Fruit fly (Drosophila melanogaster) whole organism, embryonic: ENCODE measurements around the gene Mct1.
A peak's percentile ranks its signal among the peaks of the same experiment; 100 is the strongest.

Experiments used
- B-H1 ChIP-seq: fragments of 200-800 bp; sonication (Bioruptor generic); IDR thresholded peaks from 3 replicates; pipeline ENCODE4 v1.3.6; 2022; ENCODE audit warnings: missing biosample characterization, missing genetic modification characterization
- Bdp1 ChIP-seq: fragments of 200-800 bp; sonication (Bioruptor generic); optimal IDR thresholded peaks from 3 replicates; lab custom pipeline; 2016; ENCODE audit warnings: missing biosample characterization, missing genetic modification characterization
- CG10321 ChIP-seq: fragments of 200-800 bp; sonication (Bioruptor generic); IDR thresholded peaks from 2 replicates; pipeline ENCODE4 v1.3.6; 2022; ENCODE audit warnings: missing biosample characterization, missing genetic modification characterization
- CG11560 ChIP-seq: fragments of 200-800 bp; sonication (Bioruptor generic); IDR thresholded peaks from 3 replicates; pipeline ENCODE4 v1.3.6; 2022; ENCODE audit warnings: missing biosample characterization, missing genetic modification characterization
- CG12769 ChIP-seq: fragments of 200-800 bp; sonication (Bioruptor generic); optimal IDR thresholded peaks from 2 replicates; lab custom pipeline; 2019; ENCODE audit warnings: missing biosample characterization, mild to moderate bottlenecking, missing genetic modification characterization, moderate library complexity
- CG14860 ChIP-seq: fragments of 200-800 bp; sonication (Bioruptor generic); IDR thresholded peaks from 3 replicates; pipeline ENCODE4 v1.3.6; 2022; ENCODE audit warnings: missing biosample characterization, missing genetic modification characterization; ENCODE audit not compliant: partially characterized antibody
- CG15696 ChIP-seq: fragments of 200-800 bp; sonication (Bioruptor generic); optimal IDR thresholded peaks from 2 replicates; lab custom pipeline; 2019; ENCODE audit warnings: missing biosample characterization, mild to moderate bottlenecking, missing genetic modification characterization, moderate library complexity
- CG16815 ChIP-seq: fragments of 200-800 bp; sonication (Bioruptor generic); optimal IDR thresholded peaks from 3 replicates; lab custom pipeline; 2017; ENCODE audit warnings: missing biosample characterization, mild to moderate bottlenecking, missing genetic modification characterization
- CG17359 ChIP-seq: fragments of 200-800 bp; sonication (Bioruptor generic); optimal IDR thresholded peaks from 3 replicates; lab custom pipeline; 2018; ENCODE audit warnings: missing biosample characterization, mild to moderate bottlenecking, missing genetic modification characterization, moderate library complexity
- CG1832 ChIP-seq: fragments of 200-800 bp; sonication (Bioruptor generic); optimal IDR thresholded peaks from 2 replicates; lab custom pipeline; 2017; ENCODE audit warnings: missing biosample characterization, mild to moderate bottlenecking, missing genetic modification characterization, inconsistent platforms
- CG18599 ChIP-seq: fragments of 200-800 bp; sonication (Bioruptor generic); optimal IDR thresholded peaks from 3 replicates; lab custom pipeline; 2017; ENCODE audit warnings: missing biosample characterization, missing genetic modification characterization, mild to moderate bottlenecking, moderate library complexity, missing genetic modification reagents
- CG18619 ChIP-seq: fragments of 200-800 bp; sonication (Bioruptor generic); optimal IDR thresholded peaks from 3 replicates; lab custom pipeline; 2017; ENCODE audit warnings: missing biosample characterization, mild to moderate bottlenecking, missing genetic modification characterization
- CG18764 ChIP-seq: fragments of 200-800 bp; sonication (Bioruptor generic); optimal IDR thresholded peaks from 3 replicates; lab custom pipeline; 2016; ENCODE audit warnings: missing biosample characterization, missing genetic modification characterization
- CG2889 ChIP-seq: fragments of 200-800 bp; sonication (Bioruptor generic); IDR thresholded peaks from 3 replicates; pipeline ENCODE4 v1.3.6; 2022; ENCODE audit warnings: missing biosample characterization, missing genetic modification characterization
- CG30403 ChIP-seq: fragments of 200-800 bp; sonication (Bioruptor generic); optimal IDR thresholded peaks from 3 replicates; lab custom pipeline; 2016; ENCODE audit warnings: missing biosample characterization, missing genetic modification characterization
- CG3065 ChIP-seq: fragments of 200-800 bp; sonication (Bioruptor generic); optimal IDR thresholded peaks from 2 replicates; lab custom pipeline; 2016; ENCODE audit warnings: missing biosample characterization, missing genetic modification characterization
- CG34224 ChIP-seq: fragments of 200-800 bp; sonication (Bioruptor generic); IDR thresholded peaks from 3 replicates; pipeline ENCODE4 v1.3.6; 2022; ENCODE audit warnings: missing biosample characterization, missing genetic modification characterization; ENCODE audit not compliant: partially characterized antibody
- CG4328 ChIP-seq: fragments of 200-800 bp; sonication (Bioruptor generic); optimal IDR thresholded peaks from 3 replicates; lab custom pipeline; 2017; ENCODE audit warnings: missing biosample characterization, missing genetic modification reagents, missing genetic modification characterization
- CG4424 ChIP-seq: fragments of 200-800 bp; sonication (Bioruptor generic); optimal IDR thresholded peaks from 3 replicates; lab custom pipeline; 2016; ENCODE audit warnings: missing biosample characterization, missing genetic modification characterization
- CG5953 ChIP-seq: fragments of 200-800 bp; sonication (Bioruptor generic); IDR thresholded peaks from 2 replicates; pipeline ENCODE4 v1.3.6; 2022; ENCODE audit warnings: missing biosample characterization, missing genetic modification characterization
- CG6272 ChIP-seq: fragments of 200-800 bp; sonication (Bioruptor generic); IDR thresholded peaks from 2 replicates; pipeline ENCODE4 v1.3.6; 2022; ENCODE audit warnings: missing biosample characterization, missing genetic modification characterization
- CG6854 ChIP-seq: fragments of 200-800 bp; sonication (Bioruptor generic); optimal IDR thresholded peaks from 3 replicates; lab custom pipeline; 2017; ENCODE audit warnings: missing biosample characterization, mild to moderate bottlenecking, missing genetic modification characterization
- CG8281 ChIP-seq: fragments of 200-800 bp; sonication (Bioruptor generic); optimal IDR thresholded peaks from 2 replicates; lab custom pipeline; 2018; ENCODE audit warnings: missing biosample characterization, mild to moderate bottlenecking, missing genetic modification characterization, moderate library complexity
- CG8290 ChIP-seq, 3 experiments: fragments of 200-800 bp; sonication (Bioruptor generic); optimal IDR thresholded peaks; 2 replicates each; lab custom pipeline; 2016 to 2019; ENCODE audit warnings: missing biosample characterization in 3 of 3, missing genetic modification characterization in 3 of 3, mild to moderate bottlenecking in 2 of 3, moderate library complexity in 1 of 3
- CG9215 ChIP-seq: fragments of 200-800 bp; sonication (Bioruptor generic); IDR thresholded peaks from 2 replicates; pipeline ENCODE4 v1.3.6; 2022; ENCODE audit warnings: missing biosample characterization, missing genetic modification characterization
- CG9876 ChIP-seq: fragments of 200-800 bp; sonication (Bioruptor generic); optimal IDR thresholded peaks from 2 replicates; lab custom pipeline; 2016; ENCODE audit warnings: missing biosample characterization, missing genetic modification characterization
- Camta ChIP-seq: fragments of 200-800 bp; sonication (Bioruptor generic); optimal IDR thresholded peaks from 2 replicates; lab custom pipeline; 2016; ENCODE audit warnings: missing biosample characterization, missing genetic modification characterization
- Dek ChIP-seq: fragments of 200-800 bp; sonication (Bioruptor generic); optimal IDR thresholded peaks from 3 replicates; lab custom pipeline; 2019; ENCODE audit warnings: missing biosample characterization, mild to moderate bottlenecking, missing genetic modification characterization, moderate library complexity
- Dref ChIP-seq: fragments of 200-800 bp; sonication (Bioruptor generic); IDR thresholded peaks from 2 replicates; pipeline ENCODE4 v1.3.6; 2022; ENCODE audit warnings: missing biosample characterization, missing genetic modification characterization
- ERR ChIP-seq: fragments of 200-800 bp; sonication (Bioruptor generic); optimal IDR thresholded peaks from 2 replicates; lab custom pipeline; 2016; ENCODE audit warnings: missing biosample characterization, missing genetic modification characterization
- Hmx ChIP-seq: fragments of 200-800 bp; sonication (Bioruptor generic); optimal IDR thresholded peaks from 2 replicates; lab custom pipeline; 2016; ENCODE audit warnings: missing biosample characterization, missing genetic modification characterization
- Hr3 ChIP-seq: fragments of 200-800 bp; sonication (Bioruptor generic); optimal IDR thresholded peaks from 3 replicates; lab custom pipeline; 2016; ENCODE audit warnings: missing biosample characterization, missing genetic modification characterization
- MTF-1 ChIP-seq: fragments of 200-800 bp; sonication (Bioruptor generic); optimal IDR thresholded peaks from 2 replicates; lab custom pipeline; 2018; ENCODE audit warnings: missing biosample characterization, mild to moderate bottlenecking, missing genetic modification characterization, borderline replicate concordance
- Myb ChIP-seq: fragments of 200-800 bp; sonication (Bioruptor generic); optimal IDR thresholded peaks from 2 replicates; lab custom pipeline; 2016; ENCODE audit warnings: missing biosample characterization, missing genetic modification characterization
- Pdp1 ChIP-seq, 2 experiments: fragments of 200-800 bp; sonication (Bioruptor generic); optimal IDR thresholded peaks; 3 replicates each; lab custom pipeline; 2016; ENCODE audit warnings: missing biosample characterization in 2 of 2, missing genetic modification characterization in 2 of 2, mild to moderate bottlenecking in 1 of 2, moderate library complexity in 1 of 2
- Rfx ChIP-seq: fragments of 200-800 bp; sonication (Bioruptor generic); IDR thresholded peaks from 2 replicates; pipeline ENCODE4 v1.3.6; 2022; ENCODE audit warnings: missing biosample characterization, missing genetic modification characterization
- Sin3A ChIP-seq: fragments of >200 bp; optimal IDR thresholded peaks from 2 replicates; lab custom pipeline; 2018
- Tbp ChIP-seq: fragments of >200 bp; optimal IDR thresholded peaks from 2 replicates; lab custom pipeline; 2018; ENCODE audit warnings: missing biosample characterization, missing genetic modification characterization
- crol ChIP-seq: fragments of 200-800 bp; sonication (Bioruptor generic); IDR thresholded peaks from 2 replicates; pipeline ENCODE4 v1.3.6; 2022; ENCODE audit warnings: missing biosample characterization, missing genetic modification characterization
- h ChIP-seq: fragments of >200 bp; optimal IDR thresholded peaks from 2 replicates; lab custom pipeline; 2017
- hb ChIP-seq: fragments of 200-800 bp; sonication (Bioruptor generic); IDR thresholded peaks from 3 replicates; pipeline ENCODE4 v1.3.6; 2022; ENCODE audit warnings: missing biosample characterization, missing genetic modification characterization; ENCODE audit not compliant: partially characterized antibody
- lola ChIP-seq, 3 experiments: fragments of >200 bp in 2 of 3; fragments of 200-800 bp in 1 of 3; sonication (Bioruptor generic) in 1 of 3; optimal IDR thresholded peaks; 2 replicates each; lab custom pipeline; 2017 to 2019; ENCODE audit warnings: missing biosample characterization in 3 of 3, missing genetic modification characterization in 3 of 3, mild to moderate bottlenecking in 1 of 3, moderate library complexity in 1 of 3
- mld ChIP-seq: fragments of 200-800 bp; sonication (Bioruptor generic); IDR thresholded peaks from 3 replicates; pipeline ENCODE4 v1.3.6; 2022; ENCODE audit warnings: missing biosample characterization, missing genetic modification characterization; ENCODE audit not compliant: partially characterized antibody
- onecut ChIP-seq: fragments of 200-800 bp; sonication (Bioruptor generic); IDR thresholded peaks from 2 replicates; pipeline ENCODE4 v1.3.6; 2022; ENCODE audit warnings: missing biosample characterization, missing genetic modification characterization
- repo ChIP-seq: fragments of 200-800 bp; sonication (Bioruptor generic); optimal IDR thresholded peaks from 2 replicates; lab custom pipeline; 2016; ENCODE audit warnings: missing biosample characterization, missing genetic modification characterization
- stc ChIP-seq: fragments of 200-800 bp; sonication (Bioruptor generic); IDR thresholded peaks from 2 replicates; pipeline ENCODE4 v1.3.6; 2022; ENCODE audit warnings: missing biosample characterization, missing genetic modification characterization
- tap ChIP-seq: fragments of 200-800 bp; optimal IDR thresholded peaks from 3 replicates; lab custom pipeline; 2019; ENCODE audit warnings: missing biosample characterization, mild to moderate bottlenecking, missing genetic modification characterization, moderate library complexity
- tio ChIP-seq: fragments of 200-800 bp; sonication (Bioruptor generic); optimal IDR thresholded peaks from 2 replicates; lab custom pipeline; 2017; ENCODE audit warnings: missing biosample characterization, missing genetic modification characterization, inconsistent platforms
- tup ChIP-seq: fragments of 200-800 bp; sonication (Bioruptor generic); optimal IDR thresholded peaks from 2 replicates; lab custom pipeline; 2016; ENCODE audit warnings: missing biosample characterization, mild to moderate bottlenecking, missing genetic modification characterization, moderate library complexity
- tx ChIP-seq: fragments of 200-800 bp; sonication (Bioruptor generic); optimal IDR thresholded peaks from 2 replicates; lab custom pipeline; 2016; ENCODE audit warnings: missing biosample characterization, missing genetic modification characterization
- wdn ChIP-seq: fragments of 200-800 bp; sonication (Bioruptor generic); IDR thresholded peaks from 2 replicates; pipeline ENCODE4 v1.3.6; 2022; ENCODE audit warnings: missing biosample characterization, missing genetic modification characterization
- zf30C ChIP-seq: fragments of 200-800 bp; sonication (Bioruptor generic); optimal IDR thresholded peaks from 3 replicates; lab custom pipeline; 2018; ENCODE audit warnings: missing biosample characterization, mild to moderate bottlenecking, missing genetic modification characterization

Gene Mct1

dm6 chrX:2249763-2250162 is 60.8 kb downstream of the Mct1 start, which contains the start of gene crn (continued):
- TF ChIP-seq lola (GFP tag; optimal IDR thresholded peaks at IDR 0.05; lab: Kevin White, UChicago) = no peak
- TF ChIP-seq CG4328 (GFP tag; lab: Kevin White, UChicago) = no peak
- no peak for TF ChIP-seq tup
- no peak for TF ChIP-seq Rfx (GFP tag; lab: Robert Waterston, UW)
- TF ChIP-seq CG9876 (GFP tag; lab: Kevin White, UChicago) = no peak
- TF ChIP-seq tx (GFP tag; lab: Kevin White, UChicago) = no peak
- no peak for TF ChIP-seq Dek (tag; lab: Kevin White, UChicago)
- TF ChIP-seq CG18619 (GFP tag; lab: Kevin White, UChicago) = no peak
- TF ChIP-seq CG14860 (GFP tag; lab: Robert Waterston, UW) = peak; percentile 73
- TF ChIP-seq CG6854 (GFP tag; lab: Kevin White, UChicago) = no peak
- TF ChIP-seq hb (GFP tag; lab: Robert Waterston, UW) = peak; percentile 79; the same call in 2 of the 3 replicates
- no peak for TF ChIP-seq crol (GFP tag; lab: Robert Waterston, UW)
- no peak for TF ChIP-seq CG5953 (GFP tag; lab: Robert Waterston, UW)
- TF ChIP-seq CG15696 (tag; lab: Kevin White, UChicago) = no peak
- no peak for TF ChIP-seq CG17359 (tag; lab: Kevin White, UChicago)
- no peak for TF ChIP-seq h (lab: Kevin White, UChicago)
- TF ChIP-seq Hmx = no peak
- TF ChIP-seq CG18764 (GFP tag; lab: Kevin White, UChicago) = no peak
- TF ChIP-seq onecut (GFP tag; lab: Robert Waterston, UW) = no peak
- no peak for TF ChIP-seq Camta (GFP tag; lab: Kevin White, UChicago)
- TF ChIP-seq B-H1 (GFP tag; lab: Robert Waterston, UW) = no peak
- TF ChIP-seq zf30C (GFP tag; lab: Kevin White, UChicago) = no peak
- TF ChIP-seq CG34224 (GFP tag; lab: Robert Waterston, UW) = peak; percentile 77
- TF ChIP-seq tap (tag; lab: Kevin White, UChicago) = no peak
- no peak for TF ChIP-seq CG10321 (GFP tag; lab: Robert Waterston, UW)
- no peak for TF ChIP-seq CG12769 (tag; lab: Kevin White, UChicago)
- peak; percentile 55; the same call in 2 of the 3 replicates for TF ChIP-seq mld
- TF ChIP-seq MTF-1 (GFP tag; lab: Kevin White, UChicago) = no peak
- TF ChIP-seq Sin3A (lab: Kevin White, UChicago) = no peak
- no peak for TF ChIP-seq CG11560 (tag; lab: Robert Waterston, UW)
- TF ChIP-seq Dref (GFP tag; lab: Robert Waterston, UW) = peak; percentile 75
- no peak for TF ChIP-seq wdn (GFP tag; lab: Robert Waterston, UW)
- no peak for TF ChIP-seq Bdp1 (GFP tag; lab: Kevin White, UChicago)
- no peak for TF ChIP-seq CG1832 (GFP tag; lab: Kevin White, UChicago)
- TF ChIP-seq stc (GFP tag; lab: Robert Waterston, UW) = no peak
- no peak for TF ChIP-seq CG6272 (GFP tag; lab: Robert Waterston, UW)
- TF ChIP-seq CG18599 (GFP tag; lab: Kevin White, UChicago) = no peak
- TF ChIP-seq CG3065 (GFP tag; lab: Kevin White, UChicago) = no peak
- no peak for TF ChIP-seq ERR
- TF ChIP-seq CG30403 (GFP tag; lab: Kevin White, UChicago) = no peak
- no peak for TF ChIP-seq Tbp
- TF ChIP-seq CG2889 (GFP tag; lab: Robert Waterston, UW) = no peak
- no peak for TF ChIP-seq CG4424 (GFP tag; lab: Kevin White, UChicago)
- TF ChIP-seq repo (GFP tag; lab: Kevin White, UChicago) = no peak
- TF ChIP-seq CG9215 = no peak
- no peak for TF ChIP-seq CG16815
- TF ChIP-seq CG8281 (tag; lab: Kevin White, UChicago) = no peak
- no peak for TF ChIP-seq Myb
- no peak for TF ChIP-seq tio (GFP tag; lab: Kevin White, UChicago)
- no peak for TF ChIP-seq CG8290 (GFP tag; optimal IDR thresholded peaks at IDR 0.05; lab: Kevin White, UChicago)
- no peak for TF ChIP-seq CG8290 (tag; optimal IDR thresholded peaks at IDR 0.05; lab: Kevin White, UChicago)
- no peak for TF ChIP-seq Hr3 (GFP tag; lab: Kevin White, UChicago)
- no peak for TF ChIP-seq Pdp1 (GFP tag; optimal IDR thresholded peaks at IDR 0.05; lab: Kevin White, UChicago)
